Fruit fly (Drosophila melanogaster) whole organism, wandering third instar larva: Measurements from ENCODE around the gene Eip63E.
A peak's percentile ranks its signal among the peaks of the same experiment; 100 is the strongest.

Experiments used
- CG32264 ChIP-seq: fragments of 200-800 bp; sonication (Bioruptor generic); optimal IDR thresholded peaks from 2 replicates; lab custom pipeline; 2016; ENCODE audit warnings: missing biosample characterization, missing genetic modification characterization
- CG9705 ChIP-seq: fragments of 200-800 bp; sonication (Bioruptor generic); optimal IDR thresholded peaks from 2 replicates; lab custom pipeline; 2018; ENCODE audit warnings: missing biosample characterization, mild to moderate bottlenecking, missing genetic modification characterization
- Dfd ChIP-seq: fragments of >200 bp; optimal IDR thresholded peaks from 2 replicates; lab custom pipeline; 2017; ENCODE audit warnings: missing biosample characterization, missing genetic modification characterization
- Dif ChIP-seq: fragments of 200-275, 200-300 bp; sonication (Bioruptor generic); optimal IDR thresholded peaks from 2 replicates; lab custom pipeline; 2018; ENCODE audit warnings: missing biosample characterization, missing genetic modification characterization; ENCODE audit not compliant: partially characterized antibody
- GATAd ChIP-seq: sonication (Bioruptor generic); optimal IDR thresholded peaks from 2 replicates; lab custom pipeline; 2016; ENCODE audit warnings: missing biosample characterization, missing genetic modification characterization
- HLH106 ChIP-seq: fragments of 200-800 bp; optimal IDR thresholded peaks from 3 replicates; lab custom pipeline; 2019; ENCODE audit warnings: missing biosample characterization, mild to moderate bottlenecking, missing genetic modification characterization, moderate library complexity
- Hnf4 ChIP-seq: fragments of 200-800 bp; sonication (Bioruptor generic); optimal IDR thresholded peaks from 2 replicates; lab custom pipeline; 2016; ENCODE audit warnings: missing biosample characterization, mild to moderate bottlenecking, missing genetic modification characterization
- Hr78 ChIP-seq: fragments of >200 bp; optimal IDR thresholded peaks from 2 replicates; lab custom pipeline; 2017; ENCODE audit warnings: missing biosample characterization, missing genetic modification characterization
- Hr83 ChIP-seq: fragments of 200-300 bp; sonication (Bioruptor generic); optimal IDR thresholded peaks from 2 replicates; lab custom pipeline; 2016; ENCODE audit warnings: missing biosample characterization, mild to moderate bottlenecking, missing genetic modification characterization, moderate library complexity; ENCODE audit not compliant: poor library complexity, severe bottlenecking
- Jra ChIP-seq: sonication (Bioruptor generic); optimal IDR thresholded peaks from 2 replicates; lab custom pipeline; 2016; ENCODE audit warnings: missing biosample characterization, missing genetic modification characterization
- Myc ChIP-seq: fragments of >200 bp; optimal IDR thresholded peaks from 2 replicates; lab custom pipeline; 2017
- OdsH ChIP-seq: fragments of 200-800 bp; sonication (Bioruptor generic); optimal IDR thresholded peaks from 2 replicates; lab custom pipeline; 2016; ENCODE audit warnings: missing biosample characterization, mild to moderate bottlenecking, missing genetic modification characterization
- Rel ChIP-seq, 2 experiments: fragments of 200-800 bp; sonication (Bioruptor generic) in 1 of 2; optimal IDR thresholded peaks; 2 replicates in 1 of 2; 3 replicates in 1 of 2; lab custom pipeline; 2016 to 2019; ENCODE audit warnings: mild to moderate bottlenecking in 2 of 2, missing biosample characterization in 2 of 2, missing genetic modification characterization in 2 of 2, moderate library complexity in 1 of 2
- Sp1 ChIP-seq: fragments of 200-800 bp; sonication (Bioruptor generic); optimal IDR thresholded peaks from 3 replicates; lab custom pipeline; 2019; ENCODE audit warnings: missing biosample characterization, mild to moderate bottlenecking, missing genetic modification characterization, moderate library complexity
- Vsx2 ChIP-seq: fragments of 200-300, 225-300 bp; sonication (Bioruptor generic); optimal IDR thresholded peaks from 2 replicates; lab custom pipeline; 2018; ENCODE audit warnings: missing biosample characterization, missing genetic modification characterization; ENCODE audit not compliant: partially characterized antibody
- br ChIP-seq: fragments of 200-800 bp; sonication (Bioruptor generic); optimal IDR thresholded peaks from 2 replicates; lab custom pipeline; 2016; ENCODE audit warnings: missing biosample characterization, missing genetic modification characterization
- brk ChIP-seq: fragments of 200-800 bp; sonication (Bioruptor generic); optimal IDR thresholded peaks from 2 replicates; lab custom pipeline; 2016; ENCODE audit warnings: missing biosample characterization, mild to moderate bottlenecking, missing genetic modification characterization
- dl ChIP-seq, 2 experiments: fragments of 175-275, 200-275 bp in 1 of 2; fragments of 200-275 bp in 1 of 2; sonication (Bioruptor generic); optimal IDR thresholded peaks; lab custom pipeline; 2018; ENCODE audit warnings: mild to moderate bottlenecking in 2 of 2, missing biosample characterization in 2 of 2, missing genetic modification characterization in 2 of 2, moderate library complexity in 2 of 2; ENCODE audit not compliant: partially characterized antibody in 2 of 2, insufficient read depth in 1 of 2
- dmrt93B ChIP-seq: fragments of 200-800 bp; sonication (Bioruptor generic); optimal IDR thresholded peaks from 2 replicates; lab custom pipeline; 2018; ENCODE audit warnings: missing biosample characterization, mild to moderate bottlenecking, missing genetic modification characterization
- dsf ChIP-seq: sonication (Bioruptor generic); optimal IDR thresholded peaks from 2 replicates; lab custom pipeline; 2016; ENCODE audit warnings: missing biosample characterization, missing genetic modification characterization, borderline replicate concordance
- ey ChIP-seq: fragments of 200-800 bp; sonication (Bioruptor generic); optimal IDR thresholded peaks from 2 replicates; lab custom pipeline; 2016; ENCODE audit warnings: missing biosample characterization, missing genetic modification characterization
- foxo ChIP-seq, 2 experiments: fragments of 200-800 bp; sonication (Bioruptor generic); optimal IDR thresholded peaks; 2 replicates in 1 of 2; 3 replicates in 1 of 2; lab custom pipeline; 2016 to 2017; ENCODE audit warnings: missing biosample characterization in 2 of 2, missing genetic modification characterization in 2 of 2
- fru ChIP-seq: fragments of 200-800 bp; sonication (Bioruptor generic); optimal IDR thresholded peaks from 3 replicates; lab custom pipeline; 2016; ENCODE audit warnings: missing biosample characterization, mild to moderate bottlenecking, missing genetic modification characterization
- jim ChIP-seq: fragments of 175-275, 200-325 bp; sonication (Bioruptor generic); optimal IDR thresholded peaks from 2 replicates; lab custom pipeline; 2016; ENCODE audit warnings: missing biosample characterization, mild to moderate bottlenecking, missing genetic modification characterization
- lola ChIP-seq: fragments of >200 bp; optimal IDR thresholded peaks from 2 replicates; lab custom pipeline; 2017; ENCODE audit warnings: missing biosample characterization, missing genetic modification characterization
- pan ChIP-seq: fragments of >200 bp; optimal IDR thresholded peaks from 2 replicates; lab custom pipeline; 2017
- psq ChIP-seq: fragments of 200-800 bp; sonication (Bioruptor generic); optimal IDR thresholded peaks from 3 replicates; lab custom pipeline; 2017; ENCODE audit warnings: missing biosample characterization, mild to moderate bottlenecking, missing genetic modification characterization, moderate library complexity
- rgr ChIP-seq: fragments of 200-800 bp; sonication (Bioruptor generic); optimal IDR thresholded peaks from 3 replicates; lab custom pipeline; 2016; ENCODE audit warnings: missing biosample characterization, mild to moderate bottlenecking, missing genetic modification characterization
- usp ChIP-seq: fragments of >200 bp; optimal IDR thresholded peaks from 2 replicates; lab custom pipeline; 2017; ENCODE audit warnings: missing biosample characterization, missing genetic modification characterization

Gene Eip63E

dm6 chr3L:3569109-3569508 lies 53.6 kb downstream of the Eip63E start:
- TF ChIP-seq CG9705 (no peak), br (no peak), Sp1 (GFP tag; lab: Kevin White, UChicago) (no peak), Hnf4 (GFP tag; lab: Kevin White, UChicago) (no peak), foxo (GFP tag; optimal IDR thresholded peaks at IDR 0.05; lab: Kevin White, UChicago) (no peak), pan (lab: Kevin White, UChicago) (no peak), psq (GFP tag; lab: Kevin White, UChicago) (no peak), lola (no peak), GATAd (no peak), Dfd (no peak), dmrt93B (no peak), ey (GFP tag; lab: Kevin White, UChicago) (no peak), Hr78 (GFP tag; lab: Kevin White, UChicago) (no peak), rgr (no peak), fru (GFP tag; lab: Kevin White, UChicago) (no peak), Dif (GFP tag; lab: Kevin White, UChicago) (no peak)

dm6 chr3L:3570617-3571016 lies 55.1 kb downstream of the Eip63E start:
- no peak for TF ChIP-seq usp

dm6 chr3L:3593558-3593957 lies 78.0 kb downstream of the Eip63E start:
- no peak for TF ChIP-seq Dfd
- TF ChIP-seq fru (GFP tag; lab: Kevin White, UChicago): peak; percentile 45

- TF ChIP-seq CG32264: no peak
- no peak for TF ChIP-seq Myc
- no peak for TF ChIP-seq dmrt93B
- TF ChIP-seq rgr: no peak
- TF ChIP-seq foxo (GFP tag; optimal IDR thresholded peaks at IDR 0.05; lab: Kevin White, UChicago): no peak
Measured at dm6 chr3L:3596346-3596745, 80.8 kb downstream of the Eip63E start.

- TF ChIP-seq brk (no peak), Hnf4 (GFP tag; lab: Kevin White, UChicago) (no peak), HLH106 (tag; lab: Kevin White, UChicago) (no peak)
Measured at dm6 chr3L:3606986-3607385, 91.4 kb downstream of the Eip63E start.

dm6 chr3L:3611892-3612291 lies 96.3 kb downstream of the Eip63E start, which contains the start of gene CG10359:
CG10359 (plus strand) TSS chr3L:3612192.
- TF ChIP-seq Hr83 (GFP tag; lab: Kevin White, UChicago) (no peak), Dif (GFP tag; lab: Kevin White, UChicago) (no peak), fru (GFP tag; lab: Kevin White, UChicago) (no peak), OdsH (no peak), br (no peak), jim (GFP tag; lab: Kevin White, UChicago) (no peak), dsf (GFP tag; lab: Kevin White, UChicago) (no peak), rgr (no peak), Jra (GFP tag; lab: Kevin White, UChicago) (no peak), usp (no peak), Rel (GFP tag; optimal IDR thresholded peaks at IDR 0.05; lab: Kevin White, UChicago) (no peak), Rel (tag; optimal IDR thresholded peaks at IDR 0.05; lab: Kevin White, UChicago) (peak; percentile 61), GATAd (no peak), dl (GFP tag; optimal IDR thresholded peaks at IDR 0.05; lab: Kevin White, UChicago; ENCODE audit: insufficient read depth in 1 of 2, partially characterized antibody in 2 of 2) (no peak), Vsx2 (peak; percentile 16)
